7 worm cellular contexts compared by ENCODE assay signal in genomic region chrV:10204863-10205338, ce11.
TF ChIP-seq lines count a peak whose summit lies in the region.

Gene ZK856.19 (minus strand): TSS chrV:10204913.
Gene ZK856.11 (minus strand): TSS chrV:10204938.

TF ChIP-seq in whole organism, L1 larva, 84 proteins besides CTCF, POLR2A, EP300 and RAD21 (continues in another document):
- TF ChIP-seq sox-4 (tag; optimal IDR thresholded peaks at IDR 0.05; lab: Kevin White, UChicago) (peak; percentile 0), efl-1 (optimal IDR thresholded peaks at IDR 0.05; lab: Kevin White, UChicago) (peak; percentile 63 to 74), efl-1 (GFP tag; optimal IDR thresholded peaks at IDR 0.05 in 1 of 2; lab: Kevin White, UChicago) (peak; percentile 66 to 97), C16A3.4 (tag; optimal IDR thresholded peaks at IDR 0.05; lab: Kevin White, UChicago) (peak; percentile 68), aly-2 (tag; optimal IDR thresholded peaks at IDR 0.05; lab: Kevin White, UChicago) (peak; percentile 39), lin-13 (GFP tag; optimal IDR thresholded peaks at IDR 0.05; lab: Kevin White, UChicago) (peak; percentile 1), elt-2 (tag; optimal IDR thresholded peaks at IDR 0.05; lab: Kevin White, UChicago) (peak; percentile 31), snu-23 (GFP tag; optimal IDR thresholded peaks at IDR 0.05; lab: Kevin White, UChicago) (peak; percentile 79), egl-27 (tag; optimal IDR thresholded peaks at IDR 0.05; lab: Kevin White, UChicago) (no peak), lin-39 (tag; optimal IDR thresholded peaks at IDR 0.05; lab: Kevin White, UChicago) (peak; percentile 37), nhr-85 (tag; lab: Kevin White, UChicago) (peak; percentile 86), nhr-47 (tag; optimal IDR thresholded peaks at IDR 0.05; lab: Kevin White, UChicago) (peak; percentile 83), elt-3 (tag; optimal IDR thresholded peaks at IDR 0.05; lab: Kevin White, UChicago) (peak in 2 of 6 experiments; percentile 2 to 18)

TF ChIP-seq in whole organism, L2 larva, 48 proteins besides CTCF, POLR2A, EP300 and RAD21 (continues in another document):
- TF ChIP-seq lin-11 (tag; optimal IDR thresholded peaks at IDR 0.05; lab: Kevin White, UChicago) (no peak), alr-1 (tag; optimal IDR thresholded peaks at IDR 0.05; lab: Kevin White, UChicago) (no peak), nhr-12 (tag; optimal IDR thresholded peaks at IDR 0.05; lab: Kevin White, UChicago) (no peak), peb-1 (tag; optimal IDR thresholded peaks at IDR 0.05; lab: Kevin White, UChicago) (no peak), mab-5 (tag; optimal IDR thresholded peaks at IDR 0.05; lab: Kevin White, UChicago) (peak; percentile 37), unc-55 (GFP tag; optimal IDR thresholded peaks at IDR 0.05; lab: Kevin White, UChicago) (peak; percentile 72), gmeb-1 (tag; optimal IDR thresholded peaks at IDR 0.05; lab: Kevin White, UChicago) (peak; percentile 80), sma-3 (GFP tag; optimal IDR thresholded peaks at IDR 0.05; lab: Kevin White, UChicago) (peak; percentile 62), ztf-11 (tag; optimal IDR thresholded peaks at IDR 0.05; lab: Kevin White, UChicago) (no peak), C34F6.9 (tag; optimal IDR thresholded peaks at IDR 0.05; lab: Kevin White, UChicago) (peak; percentile 86), sem-4 (tag; optimal IDR thresholded peaks at IDR 0.05; lab: Kevin White, UChicago) (peak; percentile 21), sma-9 (GFP tag; optimal IDR thresholded peaks at IDR 0.05; lab: Kevin White, UChicago) (peak; percentile 41), sma-9 (tag; optimal IDR thresholded peaks at IDR 0.05; lab: Kevin White, UChicago) (no peak), lsy-2 (tag; optimal IDR thresholded peaks at IDR 0.05; lab: Kevin White, UChicago) (peak; percentile 67 to 89)

TF ChIP-seq in whole organism, L3 larva, 47 proteins besides CTCF, POLR2A, EP300 and RAD21 (continues in another document):
- TF ChIP-seq fkh-10 (GFP tag; optimal IDR thresholded peaks at IDR 0.05; lab: Kevin White, UChicago): peak; percentile 28
- no peak for TF ChIP-seq fos-1 (tag; optimal IDR thresholded peaks at IDR 0.05; lab: Kevin White, UChicago)
- TF ChIP-seq pqm-1 (tag; optimal IDR thresholded peaks at IDR 0.05; lab: Kevin White, UChicago): peak; percentile 30
- TF ChIP-seq nhr-43 (tag; optimal IDR thresholded peaks at IDR 0.05; lab: Kevin White, UChicago; ENCODE audit: poor library complexity, severe bottlenecking): peak; percentile 59
- peak; percentile 29 for TF ChIP-seq tbx-2 (tag; optimal IDR thresholded peaks at IDR 0.05; lab: Kevin White, UChicago)
- no peak for TF ChIP-seq mml-1 (tag; optimal IDR thresholded peaks at IDR 0.05; lab: Kevin White, UChicago)
- TF ChIP-seq skn-1 (tag; optimal IDR thresholded peaks at IDR 0.05; lab: Kevin White, UChicago): no peak
- peak; percentile 61 for TF ChIP-seq nfya-1 (tag; optimal IDR thresholded peaks at IDR 0.05; lab: Kevin White, UChicago; ENCODE audit: insufficient read depth)
- TF ChIP-seq snpc-4 (tag; optimal IDR thresholded peaks at IDR 0.05; lab: Kevin White, UChicago): peak; percentile 60
- TF ChIP-seq R02D3.7 (tag; optimal IDR thresholded peaks at IDR 0.05; lab: Kevin White, UChicago): peak; percentile 86
- peak; percentile 68 for TF ChIP-seq nhr-23 (tag; optimal IDR thresholded peaks at IDR 0.05; lab: Kevin White, UChicago)
- peak; percentile 43 for TF ChIP-seq elt-2 (tag; optimal IDR thresholded peaks at IDR 0.05; lab: Kevin White, UChicago)
- TF ChIP-seq lsy-12 (tag; optimal IDR thresholded peaks at IDR 0.05; lab: Kevin White, UChicago): peak; percentile 68

TF ChIP-seq in whole organism, L4 larva, 104 proteins besides CTCF, POLR2A, EP300 and RAD21 (continues in another document):
- peak; percentile 59 for TF ChIP-seq nhr-6 (tag; optimal IDR thresholded peaks at IDR 0.05; lab: Kevin White, UChicago)
- no peak for TF ChIP-seq sdz-12 (GFP tag; optimal IDR thresholded peaks at IDR 0.05; lab: Kevin White, UChicago)
- no peak for TF ChIP-seq gei-8 (GFP tag; optimal IDR thresholded peaks at IDR 0.05; lab: Kevin White, UChicago)
- 0 out of 2 replicates have a peak, but pooled peaks have one; percentile 31 for TF ChIP-seq arid-1 (GFP tag; conservative IDR thresholded peaks at IDR 0.05; lab: Robert Waterston, UW)
- peak; percentile 11 for TF ChIP-seq nhr-11 (tag; optimal IDR thresholded peaks at IDR 0.05; lab: Kevin White, UChicago)
- no peak for TF ChIP-seq T26A8.4 (GFP tag; IDR thresholded peaks at IDR 0.05; lab: Robert Waterston, UW)
- TF ChIP-seq ceh-44 (GFP tag; IDR thresholded peaks at IDR 0.05; lab: Robert Waterston, UW): no peak
- TF ChIP-seq F37D6.2 (tag; optimal IDR thresholded peaks at IDR 0.05; lab: Kevin White, UChicago): no peak
- no peak for TF ChIP-seq nhr-25 (tag; optimal IDR thresholded peaks at IDR 0.05; lab: Kevin White, UChicago; ENCODE audit: borderline replicate concordance, insufficient read depth)
- TF ChIP-seq mep-1 (tag; optimal IDR thresholded peaks at IDR 0.05; lab: Kevin White, UChicago): peak; percentile 57
- no peak for TF ChIP-seq attf-4 (tag; optimal IDR thresholded peaks at IDR 0.05; lab: Kevin White, UChicago)
- peak; percentile 10 for TF ChIP-seq nhr-77 (tag; optimal IDR thresholded peaks at IDR 0.05; lab: Kevin White, UChicago)
- peak; percentile 42 for TF ChIP-seq T20F7.1 (GFP tag; optimal IDR thresholded peaks at IDR 0.05; lab: Kevin White, UChicago)

TF ChIP-seq in whole organism, late embryonic, 69 proteins besides CTCF, POLR2A, EP300 and RAD21:
- TF ChIP-seq nfya-1 (tag; optimal IDR thresholded peaks at IDR 0.05; lab: Kevin White, UChicago) (peak; percentile 21), unc-42 (tag; optimal IDR thresholded peaks at IDR 0.05; lab: Kevin White, UChicago) (peak; percentile 20), K09A11.1 (tag; optimal IDR thresholded peaks at IDR 0.05; lab: Kevin White, UChicago; ENCODE audit: insufficient read depth) (no peak)

TF ChIP-seq in whole organism, mixed stage, embryonic, 35 proteins besides CTCF, POLR2A, EP300 and RAD21:
- TF ChIP-seq unc-39 (tag; optimal IDR thresholded peaks at IDR 0.05; lab: Kevin White, UChicago) (no peak), ceh-83 (GFP tag; optimal IDR thresholded peaks at IDR 0.05; lab: Kevin White, UChicago) (no peak), blmp-1 (tag; optimal IDR thresholded peaks at IDR 0.05; lab: Kevin White, UChicago) (no peak), unc-120 (tag; optimal IDR thresholded peaks at IDR 0.05; lab: Kevin White, UChicago; ENCODE audit: poor library complexity, severe bottlenecking) (peak; percentile 65), pha-4 (tag; optimal IDR thresholded peaks at IDR 0.05; lab: Kevin White, UChicago) (peak; percentile 37), ceh-39 (tag; optimal IDR thresholded peaks at IDR 0.05; lab: Kevin White, UChicago) (no peak), mab-5 (tag; optimal IDR thresholded peaks at IDR 0.05; lab: Kevin White, UChicago) (no peak), nhr-237 (tag; optimal IDR thresholded peaks at IDR 0.05; lab: Kevin White, UChicago) (no peak), ham-2 (GFP tag; optimal IDR thresholded peaks at IDR 0.05; lab: Kevin White, UChicago) (no peak), flh-1 (GFP tag; optimal IDR thresholded peaks at IDR 0.05; lab: Kevin White, UChicago) (no peak), snpc-4 (tag; optimal IDR thresholded peaks at IDR 0.05; lab: Kevin White, UChicago) (no peak), zip-8 (tag; optimal IDR thresholded peaks at IDR 0.05; lab: Kevin White, UChicago) (no peak), lsy-2 (tag; optimal IDR thresholded peaks at IDR 0.05; lab: Kevin White, UChicago) (peak; percentile 62)

TF ChIP-seq in whole organism, young adult, 124 proteins besides CTCF, POLR2A, EP300 and RAD21 (continues in another document):
- no peak for TF ChIP-seq C17E4.6 (GFP tag; IDR thresholded peaks at IDR 0.05; lab: Robert Waterston, UW)
- peak; percentile 61 for TF ChIP-seq lin-40 (tag; optimal IDR thresholded peaks at IDR 0.05; lab: Kevin White, UChicago)
- TF ChIP-seq Y53F4B.3 (GFP tag; IDR thresholded peaks at IDR 0.05; lab: Robert Waterston, UW): no peak
- TF ChIP-seq Y53G8AR.9 (GFP tag; conservative IDR thresholded peaks at IDR 0.05; lab: Robert Waterston, UW): 0 out of 2 replicates have a peak, but pooled peaks have one; percentile 65
- TF ChIP-seq F49E8.2 (tag; optimal IDR thresholded peaks at IDR 0.05; lab: Kevin White, UChicago; ENCODE audit: insufficient read depth): peak; percentile 41
- TF ChIP-seq ZK185.1 (tag; optimal IDR thresholded peaks at IDR 0.05; lab: Kevin White, UChicago; ENCODE audit: poor library complexity, severe bottlenecking): no peak
- 0 out of 2 replicates have a peak, but pooled peaks have one; percentile 20 for TF ChIP-seq pbrm-1 (GFP tag; IDR thresholded peaks at IDR 0.05; lab: Robert Waterston, UW)
- peak; percentile 93 for TF ChIP-seq ztf-18 (tag; optimal IDR thresholded peaks at IDR 0.05; lab: Kevin White, UChicago)
- TF ChIP-seq C06A6.2 (GFP tag; conservative IDR thresholded peaks at IDR 0.05; lab: Robert Waterston, UW): no peak
- TF ChIP-seq madf-8 (GFP tag; conservative IDR thresholded peaks at IDR 0.05; lab: Robert Waterston, UW): no peak
- no peak for TF ChIP-seq cebp-1 (GFP tag; IDR thresholded peaks at IDR 0.05; lab: Robert Waterston, UW)
- TF ChIP-seq cebp-1 (tag; optimal IDR thresholded peaks at IDR 0.05; lab: Kevin White, UChicago): peak; percentile 54
- TF ChIP-seq lsl-1 (GFP tag; optimal IDR thresholded peaks at IDR 0.05; lab: Kevin White, UChicago): peak; percentile 31
- TF ChIP-seq ztf-6 (GFP tag; IDR thresholded peaks at IDR 0.05; lab: Robert Waterston, UW): no peak
- no peak for TF ChIP-seq attf-6 (GFP tag; IDR thresholded peaks at IDR 0.05; lab: Robert Waterston, UW)
- TF ChIP-seq hmg-1.2 (GFP tag; IDR thresholded peaks at IDR 0.05; lab: Robert Waterston, UW): peak; percentile 32; the same call in 1 of the 2 replicates
- TF ChIP-seq dox-1 (GFP tag; IDR thresholded peaks at IDR 0.05; lab: Robert Waterston, UW): peak; percentile 24; the same call in 1 of the 2 replicates
- TF ChIP-seq madf-10 (tag; optimal IDR thresholded peaks at IDR 0.05; lab: Kevin White, UChicago): peak; percentile 29
- TF ChIP-seq lag-1 (GFP tag; IDR thresholded peaks at IDR 0.05; lab: Robert Waterston, UW): no peak
- peak; percentile 44 for TF ChIP-seq tbp1 (GFP tag; optimal IDR thresholded peaks at IDR 0.05; lab: Kevin White, UChicago)
- TF ChIP-seq nhr-80 (tag; optimal IDR thresholded peaks at IDR 0.05; lab: Kevin White, UChicago): peak; percentile 11
- peak; percentile 45 for TF ChIP-seq F23B12.7 (tag; optimal IDR thresholded peaks at IDR 0.05; lab: Kevin White, UChicago; ENCODE audit: insufficient read depth)
- peak; percentile 41 for TF ChIP-seq snpc-3.4 (tag; optimal IDR thresholded peaks at IDR 0.05; lab: Kevin White, UChicago)
- TF ChIP-seq hrde-1 (tag; optimal IDR thresholded peaks at IDR 0.05; lab: Kevin White, UChicago; ENCODE audit: borderline replicate concordance): peak; percentile 0
- TF ChIP-seq die-1 (tag; optimal IDR thresholded peaks at IDR 0.05; lab: Kevin White, UChicago): no peak
- peak; percentile 24; the same call in 1 of the 2 replicates for TF ChIP-seq madf-6 (GFP tag; IDR thresholded peaks at IDR 0.05; lab: Robert Waterston, UW)
- peak in 1 of 3 experiments; percentile 55 for TF ChIP-seq lin-35 (GFP tag; optimal IDR thresholded peaks at IDR 0.05; lab: Kevin White, UChicago)
